Fruit fly (Drosophila melanogaster) ovary, adult (tissue): ENCODE measurements around the gene Cbp20.

Source experiments
- CG17801 ChIP-seq: fragments of 200-800 bp; optimal IDR thresholded peaks from 2 replicates; lab custom pipeline; 2019; ENCODE audit warnings: missing biosample characterization, mild to moderate bottlenecking, missing genetic modification characterization, moderate library complexity; ENCODE audit not compliant: partially characterized antibody

Cbp20 gene

DNA sequence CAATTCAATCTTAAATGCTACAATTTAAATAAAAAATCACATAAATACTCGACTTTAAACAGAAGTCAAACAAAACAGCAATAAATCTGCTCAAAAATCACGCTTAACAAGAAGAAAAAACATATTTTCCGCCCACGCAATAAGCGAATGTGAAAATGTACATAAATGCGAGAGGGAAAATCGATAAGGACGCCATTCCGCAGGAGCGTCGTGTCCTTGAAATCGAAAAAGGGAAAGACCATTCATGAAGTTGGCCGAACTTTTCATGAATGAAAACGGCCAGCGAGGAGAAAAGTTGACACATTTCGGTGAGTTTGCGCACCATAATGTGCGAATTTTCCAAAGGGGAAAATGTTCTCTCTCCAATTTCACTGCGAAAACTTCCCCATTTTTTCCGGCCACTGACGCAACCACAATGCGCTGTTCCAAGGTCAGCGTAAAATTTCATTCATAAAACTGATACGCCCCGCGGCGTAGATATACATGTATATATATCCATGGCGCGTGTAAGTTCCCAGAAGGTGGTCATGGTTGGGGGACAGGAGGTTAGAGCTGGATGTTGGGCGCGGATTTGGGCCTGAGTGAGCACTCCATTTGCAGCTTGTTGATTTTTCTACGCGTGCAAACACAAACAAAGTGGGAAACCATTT is 4.2 kb upstream of the Cbp20 start:
- TF ChIP-seq CG17801 (GFP tag; lab: Kevin White, UChicago), result no peak

DNA sequence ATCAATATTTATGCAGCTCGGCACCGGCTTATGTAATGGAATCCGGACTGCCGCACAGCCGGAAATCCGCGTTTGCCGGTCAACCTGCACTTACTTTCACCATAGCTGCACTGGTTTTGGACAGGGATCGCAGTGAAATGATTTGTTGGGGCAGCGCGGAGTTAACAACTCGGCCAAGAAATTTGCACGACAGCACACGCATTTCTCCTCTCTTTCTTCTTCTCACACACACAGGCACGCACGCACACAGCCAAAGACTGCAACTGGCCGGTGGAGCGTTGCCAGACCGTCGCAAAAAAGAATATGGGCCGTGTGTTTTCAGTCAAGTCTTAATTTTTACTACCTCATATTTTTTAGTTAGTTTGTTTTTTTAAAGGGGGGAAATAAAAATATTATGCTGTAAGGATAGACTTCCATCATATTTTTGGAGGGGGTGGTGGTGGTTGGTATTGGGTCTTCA is 1.8 kb downstream of the Cbp20 start:
- no peak for TF ChIP-seq CG17801 (GFP tag; lab: Kevin White, UChicago)

DNA sequence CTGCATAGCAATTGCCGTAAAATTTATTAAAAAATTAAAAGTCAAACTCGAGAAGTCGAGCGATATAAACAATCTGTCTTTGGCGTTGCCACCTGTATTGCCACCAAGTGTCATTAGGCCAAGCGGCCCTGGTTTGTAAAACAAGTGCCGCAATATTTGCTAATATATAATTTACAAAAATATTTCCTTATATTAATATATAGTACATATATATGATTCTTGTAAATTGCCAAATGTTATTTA is 2.6 kb downstream of the Cbp20 start, which contains the start of the genes CG7215 and Prx5:
TSS of gene CG7215 (minus strand) at position 101 of the 243 bp plus-strand sequence.
TSS of gene Prx5 (minus strand) at position 101 of the 243 bp plus-strand sequence.
- TF ChIP-seq CG17801 (GFP tag; lab: Kevin White, UChicago), result no peak

DNA sequence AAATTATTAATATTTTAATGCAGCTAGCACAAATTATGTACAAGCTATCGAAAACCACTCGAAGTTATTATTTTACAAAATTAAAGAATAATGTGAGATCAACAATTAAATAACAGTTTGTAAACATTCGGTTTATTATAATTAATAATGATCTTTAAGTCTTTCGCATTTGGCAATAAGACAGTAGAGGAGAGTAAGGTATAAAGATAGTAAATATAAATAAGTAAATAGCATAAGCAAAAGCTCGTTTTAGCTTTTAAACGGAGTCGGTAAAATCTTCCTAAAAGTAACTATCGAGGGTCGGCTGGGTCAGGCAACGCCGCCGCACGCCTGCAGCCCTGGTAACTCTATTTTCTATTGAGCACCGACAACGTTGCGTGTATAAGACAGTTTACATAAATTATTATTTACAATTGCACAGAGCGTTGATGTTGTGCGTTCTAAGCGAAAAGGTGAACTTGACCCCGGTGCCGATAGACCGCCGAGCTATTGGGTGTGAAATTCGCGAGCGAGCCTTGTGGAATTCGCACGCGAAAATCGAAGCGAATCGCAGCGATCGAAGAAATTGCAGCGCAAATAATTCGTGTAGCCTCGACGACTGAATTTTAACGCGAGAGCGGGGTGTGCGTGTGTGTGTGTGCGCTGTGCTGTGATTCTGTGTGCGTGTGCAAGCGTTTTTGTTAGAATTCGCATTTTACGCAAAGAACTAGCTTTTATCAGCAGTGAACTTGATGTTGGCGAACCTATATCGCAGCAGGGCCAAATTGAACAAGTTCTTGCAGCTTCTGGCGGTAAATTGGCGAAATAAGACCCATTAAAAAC is 3.2 kb downstream of the Cbp20 start, which contains the start of gene wrd:
TSS of gene wrd (plus strand) at position 342 of the 822 bp plus-strand sequence.
- TF ChIP-seq CG17801 (GFP tag; lab: Kevin White, UChicago), result peak; percentile 27

DNA sequence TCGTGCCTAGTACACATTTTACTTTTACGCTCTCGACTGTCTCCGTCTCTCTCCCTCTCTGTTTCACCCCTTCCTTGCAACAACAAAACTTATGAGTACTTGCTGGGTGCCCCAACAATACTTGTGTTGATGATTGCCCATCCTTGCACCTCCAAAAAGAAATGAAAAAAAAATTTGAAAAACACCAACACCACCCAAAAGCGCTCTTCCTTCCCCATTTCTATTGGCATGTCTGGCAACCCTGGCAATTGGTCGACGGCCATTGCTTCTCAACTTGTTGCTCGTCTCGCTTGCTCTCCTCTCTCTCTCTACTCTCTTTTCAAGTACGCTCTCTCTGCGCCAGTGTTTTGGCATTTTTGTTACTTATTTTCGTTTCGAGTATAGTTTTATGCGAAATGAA is 3.9 kb downstream of the Cbp20 start:
- peak; percentile 23 for TF ChIP-seq CG17801 (GFP tag; lab: Kevin White, UChicago)

DNA sequence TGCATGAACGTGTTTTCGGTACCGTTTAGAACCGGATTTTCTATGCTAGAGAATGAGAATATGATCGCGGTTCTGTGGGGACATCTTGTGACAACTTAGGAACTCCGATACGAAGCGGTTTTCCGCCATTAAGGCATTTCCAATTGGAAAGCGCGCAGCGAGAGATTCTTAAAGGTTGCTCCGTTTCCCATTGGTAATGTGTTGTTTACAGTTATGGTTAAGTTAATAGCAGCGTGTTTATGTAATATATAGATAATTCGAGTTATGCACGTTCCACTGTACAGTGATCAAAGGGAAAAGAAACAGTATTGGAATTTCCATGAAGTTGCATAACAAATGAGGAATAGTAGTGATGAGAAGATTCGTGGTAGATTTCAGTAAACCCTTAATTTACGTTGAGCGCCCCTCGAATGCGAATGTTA is 4.5 kb downstream of the Cbp20 start:
- no peak for TF ChIP-seq CG17801 (GFP tag; lab: Kevin White, UChicago)

DNA sequence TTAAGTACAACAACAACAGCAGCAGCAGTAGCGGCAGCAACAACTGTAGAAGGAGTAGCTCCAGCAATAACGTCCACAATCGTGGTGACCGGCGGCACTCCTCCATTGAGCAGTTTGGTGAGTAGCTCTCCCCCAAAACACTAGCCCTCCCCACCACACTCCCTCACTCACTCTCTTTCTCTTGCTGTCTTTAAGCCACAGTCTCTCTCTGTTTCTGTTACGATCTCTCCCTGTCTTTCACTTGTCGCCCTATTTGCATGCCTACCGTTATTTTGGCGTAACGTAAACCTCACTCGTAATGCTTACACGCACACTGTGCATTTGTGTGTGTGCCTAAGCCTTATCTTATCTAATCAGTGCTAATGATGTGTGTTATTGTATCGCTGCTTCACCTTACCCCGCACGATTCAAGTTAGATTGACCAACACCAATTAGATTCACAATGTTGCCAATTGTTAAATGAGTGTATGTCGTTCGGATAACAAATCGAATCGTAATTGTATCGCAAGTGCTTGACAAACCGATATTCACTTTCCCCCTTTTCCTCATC is 5.6 kb downstream of the Cbp20 start:
- no peak for TF ChIP-seq CG17801 (GFP tag; lab: Kevin White, UChicago)

DNA sequence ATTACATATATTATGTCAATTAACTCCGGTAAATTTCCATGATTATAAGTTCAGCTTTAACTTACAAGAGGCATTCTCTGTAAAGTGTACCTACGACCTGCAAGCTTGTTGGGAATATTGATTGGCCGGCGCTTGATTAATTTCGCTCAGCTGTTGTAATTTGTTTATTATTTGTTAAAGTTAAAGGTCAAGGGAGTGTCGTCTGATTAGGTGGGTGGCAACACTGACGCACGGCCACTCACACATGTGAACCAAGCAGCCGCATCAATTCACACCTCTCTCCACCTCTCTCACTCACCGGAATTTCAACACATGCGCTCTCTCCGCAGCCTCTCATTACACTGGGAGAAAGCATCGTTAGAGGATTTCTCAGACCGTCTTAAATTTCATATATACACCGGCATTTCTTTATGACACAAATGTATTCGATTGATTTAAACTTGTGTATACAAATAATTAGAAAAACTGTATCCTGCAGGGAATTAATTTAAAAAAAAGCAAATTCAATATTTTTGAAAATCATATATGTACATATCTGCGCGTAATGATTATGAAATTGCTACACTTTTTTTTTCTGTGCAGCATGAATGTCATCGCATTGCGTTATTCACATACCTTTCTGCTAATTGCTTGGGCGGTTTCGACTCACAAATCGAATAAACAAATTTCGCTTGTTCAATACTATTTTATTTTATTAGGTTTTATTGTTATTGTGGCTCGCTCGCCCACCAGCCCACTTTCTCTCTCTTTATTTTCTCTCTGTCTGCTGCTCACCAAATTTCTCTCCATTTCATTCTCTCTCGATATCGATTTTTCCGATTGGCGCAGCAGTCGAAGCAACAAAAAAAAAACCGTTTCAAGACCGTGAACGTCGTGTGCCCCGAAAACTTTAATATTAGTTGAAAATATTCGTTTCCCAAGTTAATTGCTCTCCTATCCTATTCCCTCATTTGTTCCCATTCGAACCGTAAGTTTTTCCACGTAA is 7.8 kb downstream of the Cbp20 start:
- TF ChIP-seq CG17801 (GFP tag; lab: Kevin White, UChicago), result peak; percentile 75

DNA sequence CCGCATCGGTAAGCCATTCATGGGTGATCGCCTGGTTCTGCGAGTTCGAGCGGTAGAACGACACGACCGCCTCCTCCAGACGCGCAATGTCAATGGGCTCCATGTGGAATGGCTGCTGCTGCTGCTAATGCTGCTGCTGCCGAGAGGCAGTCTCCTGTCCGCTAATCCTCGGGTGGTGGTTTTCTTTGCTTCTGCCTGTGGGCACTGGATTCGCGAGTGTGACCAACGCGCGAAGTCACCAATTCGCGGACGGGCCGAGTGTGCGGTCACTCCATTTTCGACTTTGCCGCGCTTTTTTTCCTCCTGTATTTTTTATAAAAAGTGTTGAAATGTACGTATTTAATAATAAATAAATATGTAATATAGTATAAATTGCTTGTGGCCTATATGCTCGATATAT is 18.8 kb downstream of the Cbp20 start, which contains the start of gene cdm:
TSS of gene cdm (minus strand) at position 236 of the 400 bp plus-strand sequence.
- peak; percentile 2 for TF ChIP-seq CG17801 (GFP tag; lab: Kevin White, UChicago)

DNA sequence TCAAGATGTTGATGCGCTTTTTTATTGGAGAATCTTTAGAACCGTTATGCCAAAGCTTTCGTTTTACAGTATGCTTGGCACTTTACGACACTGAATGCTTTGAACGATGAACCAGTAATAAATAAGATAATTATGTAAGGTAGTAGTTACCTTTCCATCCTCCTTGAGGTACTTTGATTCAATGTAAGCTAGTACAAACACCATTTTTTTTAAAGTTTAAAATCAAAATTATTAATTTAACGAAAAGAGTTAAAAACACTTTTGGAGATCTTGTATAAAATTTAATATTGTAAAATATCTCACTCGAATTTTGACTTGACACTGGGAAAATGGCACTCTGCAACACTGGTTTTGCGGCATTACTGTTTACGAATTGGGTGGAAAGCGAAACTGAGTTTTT is 20.9 kb downstream of the Cbp20 start, which contains the start of the genes Arp5 and CG7208:
TSS of gene Arp5 (plus strand) at position 114 of the 400 bp plus-strand sequence.
TSS of gene CG7208 (minus strand) at position 331 of the 400 bp plus-strand sequence.
- peak; percentile 86 for TF ChIP-seq CG17801 (GFP tag; lab: Kevin White, UChicago)

DNA sequence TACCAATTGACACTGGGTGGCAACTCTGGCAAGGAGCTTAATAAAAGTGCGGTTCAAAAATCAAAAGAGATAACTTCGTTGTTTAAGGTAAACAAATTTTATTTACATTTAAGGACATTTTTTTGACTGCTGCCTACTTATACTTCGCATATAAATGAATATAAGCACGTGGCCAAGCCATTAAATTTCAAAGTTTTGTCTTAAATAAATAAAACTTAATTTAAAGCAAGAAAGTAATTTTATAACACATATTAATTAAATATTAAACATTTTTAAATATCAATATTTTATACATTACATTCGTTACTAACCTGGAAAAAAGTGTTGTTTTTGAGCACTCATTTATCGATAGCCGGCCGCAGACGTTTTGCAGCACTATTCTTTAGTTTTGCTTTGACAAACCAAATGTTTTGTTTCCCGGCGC is 24.3 kb downstream of the Cbp20 start, which contains the start of the genes CG12321 and MED17:
TSS of gene CG12321 (minus strand) at position 6 of the 424 bp plus-strand sequence.
TSS of gene MED17 (plus strand) at position 371 of the 424 bp plus-strand sequence.
- TF ChIP-seq CG17801 (GFP tag; lab: Kevin White, UChicago), result peak; percentile 85

DNA sequence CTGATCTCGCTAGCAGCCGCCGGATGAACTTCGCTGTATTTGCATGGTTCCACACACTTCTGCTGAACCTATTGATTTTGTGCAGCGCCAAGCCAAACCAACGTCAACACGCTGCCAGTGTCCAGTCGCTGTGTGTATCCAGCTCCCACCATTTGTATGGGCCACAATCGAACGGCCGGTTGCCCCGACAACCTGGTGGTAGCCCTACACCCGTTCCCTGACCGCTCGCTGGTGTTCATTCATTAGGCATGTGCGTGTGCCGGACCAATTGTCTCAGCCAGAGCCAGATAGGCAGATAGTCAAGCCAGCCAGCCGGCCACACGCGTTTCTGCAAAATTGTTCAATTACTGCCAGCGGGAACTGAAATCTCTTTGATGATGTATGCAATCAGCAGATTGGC is 27.4 kb downstream of the Cbp20 start, which contains the start of gene CG14313:
TSS of gene CG14313 (minus strand) at position 101 of the 400 bp plus-strand sequence.
- TF ChIP-seq CG17801 (GFP tag; lab: Kevin White, UChicago), result no peak

DNA sequence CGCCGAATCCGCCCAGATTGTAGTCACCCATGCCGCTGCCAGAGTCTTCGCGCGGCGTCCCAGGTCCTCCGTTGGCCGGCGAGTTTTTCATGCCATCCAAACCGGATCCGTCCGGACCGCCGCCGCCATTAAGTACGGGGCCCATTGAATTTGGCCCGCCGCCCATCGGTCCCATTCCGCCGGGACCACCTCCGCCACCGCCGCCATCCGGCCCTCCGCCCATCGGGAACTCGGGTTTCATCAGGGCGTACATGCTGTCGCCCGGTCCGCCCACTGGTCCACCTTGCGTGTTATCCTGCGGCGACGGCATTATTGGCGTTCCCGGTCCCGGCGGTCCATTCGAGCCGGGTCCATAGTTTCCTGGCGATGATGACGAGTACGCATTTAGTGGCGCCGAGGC is 30.8 kb downstream of the Cbp20 start:
- no peak for TF ChIP-seq CG17801 (GFP tag; lab: Kevin White, UChicago)

DNA sequence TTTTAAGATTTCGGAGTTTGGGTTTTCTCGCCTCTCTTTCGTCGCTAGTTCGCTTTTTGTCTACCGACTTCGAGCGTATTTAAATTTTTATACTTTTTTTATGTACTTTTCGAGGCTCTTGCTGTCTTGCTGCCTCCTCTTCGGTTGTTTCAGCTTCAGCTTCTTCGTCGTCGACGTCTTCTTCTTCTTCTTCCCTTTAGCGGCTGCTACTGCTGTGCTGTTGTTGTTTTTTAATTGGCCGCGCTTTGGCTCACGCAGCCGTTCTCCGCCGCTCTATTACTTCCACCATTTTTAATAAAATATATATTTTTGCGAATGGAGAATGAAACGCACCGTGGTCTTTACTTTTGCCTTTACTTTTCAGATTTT is 32.1 kb downstream of the Cbp20 start:
- no peak for TF ChIP-seq CG17801 (GFP tag; lab: Kevin White, UChicago)
